ENCODE assay signal across 1 fruit fly cellular context in the genomic region with DNA sequence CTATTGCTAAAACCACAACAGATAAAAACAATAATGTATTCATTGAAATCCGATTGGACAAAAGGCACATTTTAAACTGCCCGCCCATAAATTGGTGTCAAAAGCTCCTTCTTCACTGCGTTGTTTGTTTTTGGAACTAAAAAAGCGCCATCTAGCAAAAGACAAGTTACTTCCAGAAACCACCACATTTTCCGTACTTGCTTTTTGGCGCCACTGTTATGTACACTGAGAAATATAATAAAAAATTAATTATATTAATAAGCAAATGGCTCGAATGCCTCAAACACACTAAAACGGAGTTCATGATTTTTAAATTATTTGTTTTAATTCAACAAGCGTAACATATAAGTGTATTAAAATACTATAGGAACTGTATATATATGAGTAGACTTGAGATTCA.
TF ChIP-seq lines count a peak whose summit lies in the region.

No protein-coding gene starts in this region.

TF ChIP-seq in whole organism, embryonic, 481 proteins besides CTCF, POLR2A, EP300 and RAD21 (continued from another document):
- TF ChIP-seq Eip74EF (GFP tag; optimal IDR thresholded peaks at IDR 0.05; lab: Kevin White, UChicago) (peak in 1 of 2 experiments; percentile 72), NC2α (GFP tag; optimal IDR thresholded peaks at IDR 0.05; lab: Kevin White, UChicago) (peak; percentile 13), emc (GFP tag; optimal IDR thresholded peaks at IDR 0.05; lab: Kevin White, UChicago) (peak; percentile 63), Antp (GFP tag; optimal IDR thresholded peaks at IDR 0.05; lab: Kevin White, UChicago) (peak; percentile 74)
